Worm (Caenorhabditis elegans): ENCODE results near the gene T08D10.3.
A peak's percentile ranks its signal among the peaks of the same experiment; 100 is the strongest.

T08D10.3 gene

DNA sequence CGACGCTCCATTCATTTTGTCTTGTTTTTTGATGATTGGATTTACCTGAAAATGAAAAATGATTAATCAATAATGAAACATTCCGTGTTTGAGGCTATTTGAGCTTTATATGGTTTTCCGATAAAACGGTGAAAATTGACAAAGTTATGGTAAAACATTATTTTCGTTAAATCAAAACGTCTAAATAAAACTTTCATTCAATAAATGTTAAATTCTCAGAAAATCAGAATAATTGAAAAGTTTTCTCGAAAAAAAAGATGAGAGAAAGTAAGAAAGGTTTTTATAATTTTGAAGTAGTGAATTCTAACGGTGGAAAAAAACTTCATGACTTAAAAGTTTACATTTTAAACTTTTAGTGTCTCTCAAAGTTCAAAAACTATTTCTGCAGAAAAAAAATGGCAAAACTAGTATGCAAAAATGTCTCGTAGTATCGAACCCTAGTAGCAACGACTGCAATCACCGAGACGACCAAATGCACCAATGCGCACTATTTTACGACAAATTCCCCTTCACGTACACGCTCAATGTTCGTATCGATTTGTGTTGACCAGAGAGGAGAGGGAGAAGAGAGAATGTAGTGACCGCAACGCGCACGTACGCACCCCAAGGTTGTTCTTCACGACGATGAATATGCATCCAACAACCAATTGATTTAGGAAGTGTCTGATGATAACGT lies 8.3 kb upstream of the T08D10.3 start, which contains the start of gene nfya-1:
Gene nfya-1 (minus strand): TSS at position 51 of the 676 bp plus-strand sequence.
- TF ChIP-seq snu-23 (GFP tag; optimal IDR thresholded peaks at IDR 0.05): peak; percentile 73
- no peak for TF ChIP-seq fkh-8 (tag; optimal IDR thresholded peaks at IDR 0.05)
- TF ChIP-seq elt-3 (tag; optimal IDR thresholded peaks at IDR 0.05): peak in 1 of 6 experiments; percentile 64
- peak; percentile 37 for TF ChIP-seq nhr-90 (tag; optimal IDR thresholded peaks at IDR 0.05; ENCODE audit: poor library complexity)
- TF ChIP-seq dpl-1 (GFP tag; optimal IDR thresholded peaks at IDR 0.05): peak in 2 of 3 experiments; percentile 9 to 31
- TF ChIP-seq unc-86 (tag; optimal IDR thresholded peaks at IDR 0.05): peak; percentile 33
- peak; percentile 25 to 34 for TF ChIP-seq efl-1 (optimal IDR thresholded peaks at IDR 0.05)
- peak in 1 of 2 experiments; percentile 90 for TF ChIP-seq efl-1 (GFP tag; optimal IDR thresholded peaks at IDR 0.05 in 1 of 2)
- TF ChIP-seq sup-37 (GFP tag; optimal IDR thresholded peaks at IDR 0.05): no peak
- peak; percentile 84 for TF ChIP-seq mep-1 (tag; optimal IDR thresholded peaks at IDR 0.05)
- TF ChIP-seq F16B12.6 (tag; optimal IDR thresholded peaks at IDR 0.05): peak; percentile 91
- TF ChIP-seq ceh-82 (tag; optimal IDR thresholded peaks at IDR 0.05): peak in 2 of 3 experiments; percentile 23 to 79
- TF ChIP-seq nhr-77 (tag; optimal IDR thresholded peaks at IDR 0.05): peak; percentile 2
- peak; percentile 63 for TF ChIP-seq unc-130 (tag; optimal IDR thresholded peaks at IDR 0.05)
- TF ChIP-seq nhr-85 (tag): no peak
- peak; percentile 5 for TF ChIP-seq ceh-8 (GFP tag; optimal IDR thresholded peaks at IDR 0.05)
- peak; percentile 50 for TF ChIP-seq nhr-20 (tag; optimal IDR thresholded peaks at IDR 0.05)
- TF ChIP-seq tbx-2 (tag; optimal IDR thresholded peaks at IDR 0.05): peak; percentile 9
- peak; percentile 64 for TF ChIP-seq rnt-1 (tag; optimal IDR thresholded peaks at IDR 0.05)
- TF ChIP-seq vab-15 (tag; optimal IDR thresholded peaks at IDR 0.05): no peak
- TF ChIP-seq ces-1 (GFP tag; optimal IDR thresholded peaks at IDR 0.05): no peak
- peak; percentile 75 for TF ChIP-seq lin-14 (GFP tag; optimal IDR thresholded peaks at IDR 0.05)
- TF ChIP-seq hlh-17 (GFP tag; optimal IDR thresholded peaks at IDR 0.05; ENCODE audit: borderline replicate concordance): no peak
- peak in 1 of 2 experiments; percentile 35 for TF ChIP-seq mdl-1 (tag; optimal IDR thresholded peaks at IDR 0.05)
- TF ChIP-seq xbp-1 (tag; optimal IDR thresholded peaks at IDR 0.05): peak; percentile 32
- peak; percentile 47 for TF ChIP-seq C16A3.4 (tag; optimal IDR thresholded peaks at IDR 0.05)
- TF ChIP-seq fos-1 (tag; optimal IDR thresholded peaks at IDR 0.05): no peak
- TF ChIP-seq swsn-7 (tag; optimal IDR thresholded peaks at IDR 0.05): peak; percentile 43
- no peak for TF ChIP-seq nhr-237 (tag; optimal IDR thresholded peaks at IDR 0.05)
- TF ChIP-seq blmp-1 (tag; optimal IDR thresholded peaks at IDR 0.05): peak; percentile 73
- TF ChIP-seq nhr-71 (tag; optimal IDR thresholded peaks at IDR 0.05): peak; percentile 45
- TF ChIP-seq nhr-47 (tag; optimal IDR thresholded peaks at IDR 0.05): peak; percentile 62
- no peak for TF ChIP-seq ama-1 (optimal IDR thresholded peaks at IDR 0.05)
- TF ChIP-seq lsy-2 (tag; optimal IDR thresholded peaks at IDR 0.05): peak; percentile 33 to 68
- peak; percentile 24 for TF ChIP-seq dsc-1 (tag; optimal IDR thresholded peaks at IDR 0.05)
- TF ChIP-seq fkh-10 (GFP tag; optimal IDR thresholded peaks at IDR 0.05): no peak
- TF ChIP-seq mab-9 (GFP tag; IDR thresholded peaks at IDR 0.05): no peak
- peak; percentile 45 to 77 for TF ChIP-seq lin-35 (GFP tag; optimal IDR thresholded peaks at IDR 0.05)
- peak; percentile 25; the same call in 1 of the 2 replicates for TF ChIP-seq nhr-19 (GFP tag; conservative IDR thresholded peaks at IDR 0.05)

DNA sequence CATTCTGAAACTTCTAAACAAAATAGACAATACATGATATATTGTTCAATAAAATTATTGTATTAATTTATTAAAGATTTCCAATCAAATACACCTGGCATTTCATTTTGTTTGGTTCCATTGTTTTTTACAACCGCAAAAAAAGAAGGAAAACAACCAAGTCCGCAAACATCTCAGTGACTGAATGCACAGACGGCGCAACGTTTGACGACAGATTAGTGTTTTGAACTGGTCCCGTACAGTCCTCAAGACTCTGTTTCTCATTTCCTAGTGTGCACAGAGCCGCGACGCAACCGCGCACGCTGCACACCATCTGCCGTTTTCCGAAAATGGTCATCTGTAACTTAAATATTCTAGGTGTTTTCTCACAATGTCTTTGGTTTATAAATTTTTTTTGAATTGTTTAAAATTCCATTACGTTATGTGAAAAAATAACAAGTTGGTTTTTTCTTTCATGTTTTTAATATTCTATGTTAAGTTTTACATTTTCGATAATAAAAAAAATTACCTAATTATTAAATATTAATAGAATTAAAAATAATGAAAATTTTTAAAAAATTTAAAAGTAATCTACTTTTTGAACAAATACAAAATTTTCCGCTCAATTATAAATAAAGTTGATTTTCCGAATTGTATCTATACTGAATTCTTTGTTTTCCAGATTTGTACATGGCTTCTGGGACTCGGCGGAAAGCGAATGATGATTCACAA lies 6.9 kb upstream of the T08D10.3 start, which contains the start of gene lsd-1:
Gene lsd-1 (plus strand): TSS at position 661 of the 711 bp plus-strand sequence.
- TF ChIP-seq tlp-1 (tag; optimal IDR thresholded peaks at IDR 0.05) (no peak), ceh-82 (tag; optimal IDR thresholded peaks at IDR 0.05) (peak in 1 of 3 experiments; percentile 5), rnt-1 (tag; optimal IDR thresholded peaks at IDR 0.05) (peak; percentile 60), nhr-47 (tag; optimal IDR thresholded peaks at IDR 0.05) (peak; percentile 45), elt-2 (tag; optimal IDR thresholded peaks at IDR 0.05) (no peak), unc-30 (tag; optimal IDR thresholded peaks at IDR 0.05) (no peak), F16B12.6 (tag; optimal IDR thresholded peaks at IDR 0.05) (peak; percentile 92), ceh-8 (GFP tag; optimal IDR thresholded peaks at IDR 0.05) (no peak), nhr-90 (tag; optimal IDR thresholded peaks at IDR 0.05; ENCODE audit: poor library complexity) (peak; percentile 8), C16A3.4 (tag; optimal IDR thresholded peaks at IDR 0.05) (peak; percentile 28), nhr-28 (tag; optimal IDR thresholded peaks at IDR 0.05) (no peak), lin-35 (GFP tag; optimal IDR thresholded peaks at IDR 0.05) (peak; percentile 29 to 56), skn-1 (tag; optimal IDR thresholded peaks at IDR 0.05) (no peak), dsc-1 (tag; optimal IDR thresholded peaks at IDR 0.05) (peak; percentile 16), blmp-1 (tag; optimal IDR thresholded peaks at IDR 0.05) (no peak), zag-1 (tag; optimal IDR thresholded peaks at IDR 0.05) (no peak), xbp-1 (tag; optimal IDR thresholded peaks at IDR 0.05) (peak; percentile 10), swsn-7 (tag; optimal IDR thresholded peaks at IDR 0.05) (peak; percentile 28), egl-13 (tag; optimal IDR thresholded peaks at IDR 0.05) (peak; percentile 9), hlh-17 (GFP tag; optimal IDR thresholded peaks at IDR 0.05; ENCODE audit: borderline replicate concordance) (no peak), pag-3 (tag; optimal IDR thresholded peaks at IDR 0.05; ENCODE audit: borderline replicate concordance, insufficient read depth) (no peak), efl-1 (optimal IDR thresholded peaks at IDR 0.05) (peak; percentile 22 to 23), efl-1 (GFP tag; optimal IDR thresholded peaks at IDR 0.05 in 1 of 2) (peak in 1 of 2 experiments; percentile 4), nhr-85 (tag) (peak; percentile 68), dpl-1 (GFP tag; optimal IDR thresholded peaks at IDR 0.05) (peak in 2 of 3 experiments; percentile 28 to 32)
